Fruit fly (Drosophila melanogaster) whole organism, pupa: Measurements from ENCODE around the gene ATPsynepsilonL.

Experiments used
- CG10348 ChIP-seq: fragments of 200-800 bp; sonication (Bioruptor generic); IDR thresholded peaks from 2 replicates; pipeline ENCODE4 v1.3.6; 2022; ENCODE audit warnings: missing biosample characterization, missing genetic modification characterization
- CG12605 ChIP-seq: fragments of 200-800 bp; sonication (Bioruptor generic); IDR thresholded peaks from 2 replicates; pipeline ENCODE4 v1.3.6; 2022; ENCODE audit warnings: missing biosample characterization, missing genetic modification characterization
- CG13204 ChIP-seq: fragments of 200-800 bp; sonication (Bioruptor generic); optimal IDR thresholded peaks from 2 replicates; lab custom pipeline; 2018; ENCODE audit warnings: missing biosample characterization, mild to moderate bottlenecking, missing genetic modification characterization, moderate library complexity
- CG14655 ChIP-seq: fragments of 200-800 bp; sonication (Bioruptor generic); optimal IDR thresholded peaks from 3 replicates; lab custom pipeline; 2017; ENCODE audit warnings: mild to moderate bottlenecking, missing biosample characterization, missing genetic modification reagents, missing genetic modification characterization
- CG15710 ChIP-seq: fragments of 200-800 bp; sonication (Bioruptor generic); optimal IDR thresholded peaks from 2 replicates; lab custom pipeline; 2018; ENCODE audit warnings: missing biosample characterization, mild to moderate bottlenecking, missing genetic modification characterization, moderate library complexity
- CG17806 ChIP-seq: fragments of 200-800 bp; sonication (Bioruptor generic); optimal IDR thresholded peaks from 2 replicates; lab custom pipeline; 2018; ENCODE audit warnings: missing biosample characterization, mild to moderate bottlenecking, missing genetic modification characterization, moderate library complexity
- CG32121 ChIP-seq: fragments of 200-800 bp; sonication (Bioruptor generic); IDR thresholded peaks from 2 replicates; pipeline ENCODE4 v1.3.6; 2022; ENCODE audit warnings: missing biosample characterization, missing genetic modification characterization
- CG34367 ChIP-seq: fragments of 200-800 bp; sonication (Bioruptor generic); optimal IDR thresholded peaks from 2 replicates; lab custom pipeline; 2018; ENCODE audit warnings: missing biosample characterization, mild to moderate bottlenecking, missing genetic modification characterization
- CG4496 ChIP-seq: fragments of 200-800 bp; sonication (Bioruptor generic); IDR thresholded peaks from 3 replicates; pipeline ENCODE4 v1.3.6; 2022; ENCODE audit warnings: missing biosample characterization, missing genetic modification characterization
- CG8159 ChIP-seq: fragments of 200-800 bp; sonication (Bioruptor generic); optimal IDR thresholded peaks from 3 replicates; lab custom pipeline; 2018; ENCODE audit warnings: missing biosample characterization, mild to moderate bottlenecking, missing genetic modification characterization, moderate library complexity
- CG8301 ChIP-seq: fragments of 200-800 bp; sonication (Bioruptor generic); optimal IDR thresholded peaks from 2 replicates; lab custom pipeline; 2018; ENCODE audit warnings: missing biosample characterization, mild to moderate bottlenecking, missing genetic modification characterization
- CG9948 ChIP-seq: fragments of 200-800 bp; sonication (Bioruptor generic); optimal IDR thresholded peaks from 2 replicates; lab custom pipeline; 2018; ENCODE audit warnings: missing biosample characterization, mild to moderate bottlenecking, missing genetic modification characterization, moderate library complexity
- D1 ChIP-seq: fragments of 200-800 bp; sonication (Bioruptor generic); optimal IDR thresholded peaks from 2 replicates; lab custom pipeline; 2018; ENCODE audit warnings: missing biosample characterization, mild to moderate bottlenecking, missing genetic modification characterization, moderate library complexity
- EcR ChIP-seq: fragments of 200-800 bp; sonication (Bioruptor generic); optimal IDR thresholded peaks from 3 replicates; lab custom pipeline; 2019; ENCODE audit warnings: missing biosample characterization, missing genetic modification characterization, mild to moderate bottlenecking, moderate library complexity, missing genetic modification reagents
- Ets98B ChIP-seq: fragments of 200-800 bp; sonication (Bioruptor generic); IDR thresholded peaks from 2 replicates; pipeline ENCODE4 v1.3.6; 2022; ENCODE audit warnings: missing biosample characterization, missing genetic modification characterization
- Pif1A ChIP-seq: fragments of 200-800 bp; sonication (Bioruptor generic); optimal IDR thresholded peaks from 3 replicates; lab custom pipeline; 2016; ENCODE audit warnings: missing biosample characterization, missing genetic modification characterization
- Pif1B ChIP-seq: fragments of 200-800 bp; sonication (Bioruptor generic); optimal IDR thresholded peaks from 3 replicates; lab custom pipeline; 2016; ENCODE audit warnings: missing biosample characterization, missing genetic modification characterization
- Snoo ChIP-seq: fragments of 200-800 bp; sonication (Bioruptor generic); optimal IDR thresholded peaks from 3 replicates; lab custom pipeline; 2017; ENCODE audit warnings: missing biosample characterization, mild to moderate bottlenecking, missing genetic modification characterization, inconsistent platforms
- fd96Ca ChIP-seq: fragments of 200-800 bp; sonication (Bioruptor generic); IDR thresholded peaks from 3 replicates; pipeline ENCODE4 v1.3.6; 2022; ENCODE audit warnings: missing biosample characterization, missing genetic modification characterization
- gl ChIP-seq: fragments of 200-800 bp; sonication (Bioruptor generic); optimal IDR thresholded peaks from 2 replicates; lab custom pipeline; 2018; ENCODE audit warnings: missing biosample characterization, mild to moderate bottlenecking, missing genetic modification characterization
- rn ChIP-seq: fragments of 200-800 bp; sonication (Bioruptor generic); IDR thresholded peaks from 2 replicates; pipeline ENCODE4 v1.3.6; 2022; ENCODE audit warnings: missing biosample characterization, missing genetic modification characterization

ATPsynepsilonL gene

DNA sequence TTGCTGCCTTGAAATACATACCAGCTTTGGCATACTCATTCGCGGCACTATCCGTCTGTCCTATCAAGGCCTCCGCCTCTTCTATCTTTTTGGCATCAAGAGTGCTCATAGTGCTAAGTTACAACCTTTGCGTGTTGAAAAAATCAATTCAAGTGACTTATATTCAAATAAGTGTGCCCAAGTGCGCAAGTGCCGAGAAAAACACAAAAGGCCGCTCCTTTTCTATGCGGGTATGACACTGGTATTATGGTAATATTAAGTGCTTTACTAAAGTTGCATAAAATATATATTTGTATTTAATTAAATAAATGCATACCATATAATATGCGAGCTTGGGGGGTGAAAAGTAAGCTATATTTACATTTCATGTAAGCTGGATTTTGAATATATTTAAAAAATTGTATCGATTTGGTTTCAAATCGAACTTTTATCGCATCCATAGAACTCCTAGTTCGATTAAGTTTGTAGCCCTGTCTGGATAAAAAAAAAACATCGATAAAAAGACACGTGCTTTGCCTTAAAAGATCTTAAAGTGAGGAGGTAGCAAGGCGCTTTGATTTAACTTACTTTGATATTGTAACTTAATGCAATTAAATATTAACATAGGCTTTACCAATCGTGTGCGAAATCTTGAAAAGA lies at the start of gene ATPsynepsilonL, which contains the start of gene gammaSnap2:
Gene ATPsynepsilonL, plus strand, starts transcription at position 508 of the 639 bp plus-strand sequence.
Gene gammaSnap2, minus strand, starts transcription at position 135 of the 639 bp plus-strand sequence.
- TF ChIP-seq EcR (GFP tag; lab: Kevin White, UChicago): no peak
- no peak for TF ChIP-seq CG9948 (tag; lab: Kevin White, UChicago)
- no peak for TF ChIP-seq Ets98B (GFP tag; lab: Robert Waterston, UW)
- no peak for TF ChIP-seq CG34367 (tag; lab: Kevin White, UChicago)
- TF ChIP-seq D1 (tag; lab: Kevin White, UChicago): no peak
- TF ChIP-seq CG13204 (GFP tag; lab: Kevin White, UChicago): no peak
- TF ChIP-seq fd96Ca (GFP tag; lab: Robert Waterston, UW): no peak
- TF ChIP-seq CG17806 (tag; lab: Kevin White, UChicago): peak; percentile 18
- TF ChIP-seq, all 21 proteins: peak for 1

- TF ChIP-seq gl (tag; lab: Kevin White, UChicago) (no peak), Snoo (no peak), Ets98B (GFP tag; lab: Robert Waterston, UW) (no peak)
Observed at dm6 chr3R:10075323-10075788, 46.2 kb upstream of the ATPsynepsilonL start, which contains the start of gene Alp13. Gene Alp13, minus strand, starts transcription at chr3R:10075373.

dm6 chr3R:10076665-10077064 lies 44.9 kb upstream of the ATPsynepsilonL start:
- peak; percentile 21 for TF ChIP-seq D1 (tag; lab: Kevin White, UChicago)
- TF ChIP-seq CG8301 (tag; lab: Kevin White, UChicago): no peak
- TF ChIP-seq gl (tag; lab: Kevin White, UChicago): no peak
- TF ChIP-seq Ets98B (GFP tag; lab: Robert Waterston, UW): no peak
- TF ChIP-seq, all 21 proteins: peak for 1

- TF ChIP-seq Pif1A (GFP tag; lab: Kevin White, UChicago) (no peak), gl (tag; lab: Kevin White, UChicago) (no peak), CG15710 (tag; lab: Kevin White, UChicago) (no peak), Snoo (no peak), CG13204 (GFP tag; lab: Kevin White, UChicago) (no peak), CG32121 (no peak), CG9948 (tag; lab: Kevin White, UChicago) (no peak), CG8301 (tag; lab: Kevin White, UChicago) (no peak), CG34367 (tag; lab: Kevin White, UChicago) (no peak), CG4496 (GFP tag; lab: Robert Waterston, UW) (no peak), fd96Ca (GFP tag; lab: Robert Waterston, UW) (no peak), rn (GFP tag; lab: Robert Waterston, UW) (no peak), D1 (tag; lab: Kevin White, UChicago) (no peak), CG8159 (tag; lab: Kevin White, UChicago) (no peak), CG17806 (tag; lab: Kevin White, UChicago) (no peak), CG14655 (GFP tag; lab: Kevin White, UChicago) (no peak), CG12605 (GFP tag; lab: Robert Waterston, UW) (no peak), EcR (GFP tag; lab: Kevin White, UChicago) (no peak), CG10348 (GFP tag; lab: Robert Waterston, UW) (no peak)
Observed at dm6 chr3R:10078468-10079143, 43.0 kb upstream of the ATPsynepsilonL start.

dm6 chr3R:10079267-10079987 lies 42.1 kb upstream of the ATPsynepsilonL start:
- TF ChIP-seq Snoo: peak; percentile 24
- TF ChIP-seq CG32121: peak; percentile 88
- peak; percentile 87 for TF ChIP-seq CG4496 (GFP tag; lab: Robert Waterston, UW)
- TF ChIP-seq CG9948 (tag; lab: Kevin White, UChicago): peak; percentile 81
- TF ChIP-seq rn (GFP tag; lab: Robert Waterston, UW): peak; percentile 54; the same call in 1 of the 2 replicates
- TF ChIP-seq CG10348 (GFP tag; lab: Robert Waterston, UW): peak; percentile 57
- TF ChIP-seq CG34367 (tag; lab: Kevin White, UChicago): peak; percentile 78
- peak; percentile 54 for TF ChIP-seq CG14655 (GFP tag; lab: Kevin White, UChicago)
- peak; percentile 37 for TF ChIP-seq gl (tag; lab: Kevin White, UChicago)
- TF ChIP-seq CG8301 (tag; lab: Kevin White, UChicago): peak; percentile 64
- TF ChIP-seq Pif1B (GFP tag; lab: Kevin White, UChicago): peak; percentile 29
- no peak for TF ChIP-seq D1 (tag; lab: Kevin White, UChicago)
- peak; percentile 32 for TF ChIP-seq EcR (GFP tag; lab: Kevin White, UChicago)
- peak; percentile 85 for TF ChIP-seq Ets98B (GFP tag; lab: Robert Waterston, UW)
- TF ChIP-seq Pif1A (GFP tag; lab: Kevin White, UChicago): peak; percentile 66
- peak; percentile 58 for TF ChIP-seq CG12605 (GFP tag; lab: Robert Waterston, UW)
- peak; percentile 81 for TF ChIP-seq CG17806 (tag; lab: Kevin White, UChicago)
- TF ChIP-seq fd96Ca (GFP tag; lab: Robert Waterston, UW): no peak
- peak; percentile 70 for TF ChIP-seq CG15710 (tag; lab: Kevin White, UChicago)
- peak; percentile 71 for TF ChIP-seq CG8159 (tag; lab: Kevin White, UChicago)
- TF ChIP-seq CG13204 (GFP tag; lab: Kevin White, UChicago): no peak
